Fruit fly (Drosophila melanogaster): ENCODE measurements around the gene osa.

Gene osa

dm6 chr3R:17716858-17717596, 1.1 kb downstream of the osa start (continued):
- TF ChIP-seq CG17328 (GFP tag; IDR thresholded peaks at IDR 0.05): no peak
- TF ChIP-seq sisA (GFP tag; IDR thresholded peaks at IDR 0.05): no peak
- no peak for TF ChIP-seq CG8290 (GFP tag; optimal IDR thresholded peaks at IDR 0.05)
- TF ChIP-seq CG8290 (tag; optimal IDR thresholded peaks at IDR 0.05): peak in 1 of 2 experiments; percentile 76
- no peak for TF ChIP-seq Xrp1 (GFP tag; IDR thresholded peaks at IDR 0.05)
- TF ChIP-seq CG32772 (GFP tag; IDR thresholded peaks at IDR 0.05): no peak
- no peak for TF ChIP-seq bbx (GFP tag; IDR thresholded peaks at IDR 0.05; ENCODE audit: partially characterized antibody)
- TF ChIP-seq CG7745 (tag; optimal IDR thresholded peaks at IDR 0.05): peak; percentile 16
- peak; percentile 72 for TF ChIP-seq Nf-YC (tag; optimal IDR thresholded peaks at IDR 0.05)
- TF ChIP-seq CG7786 (GFP tag; optimal IDR thresholded peaks at IDR 0.05): peak; percentile 7
- no peak for TF ChIP-seq CG32532 (GFP tag; IDR thresholded peaks at IDR 0.05)
- TF ChIP-seq CG1832 (GFP tag; optimal IDR thresholded peaks at IDR 0.05): peak; percentile 98
- peak; percentile 8 for TF ChIP-seq CG10147 (GFP tag; optimal IDR thresholded peaks at IDR 0.05)
- no peak for TF ChIP-seq dpn (GFP tag; optimal IDR thresholded peaks at IDR 0.05)
- peak; percentile 51 for TF ChIP-seq her (GFP tag; optimal IDR thresholded peaks at IDR 0.05)
- TF ChIP-seq E2f1 (GFP tag; IDR thresholded peaks at IDR 0.05): no peak
- peak; percentile 51 for TF ChIP-seq vfl (GFP tag; optimal IDR thresholded peaks at IDR 0.05)
- no peak for TF ChIP-seq repo (GFP tag; optimal IDR thresholded peaks at IDR 0.05)
- peak; percentile 50 for TF ChIP-seq dm (GFP tag; optimal IDR thresholded peaks at IDR 0.05)
- no peak for TF ChIP-seq CG16813 (GFP tag; IDR thresholded peaks at IDR 0.05; ENCODE audit: partially characterized antibody)
- peak; percentile 49 for TF ChIP-seq Bteb2 (GFP tag; optimal IDR thresholded peaks at IDR 0.05)
- TF ChIP-seq Hmx (GFP tag; optimal IDR thresholded peaks at IDR 0.05): no peak
- TF ChIP-seq pfk (GFP tag; optimal IDR thresholded peaks at IDR 0.05): peak; percentile 91
- peak; percentile 62 for TF ChIP-seq lab (GFP tag; optimal IDR thresholded peaks at IDR 0.05)
- peak; percentile 38 for TF ChIP-seq sd (tag; optimal IDR thresholded peaks at IDR 0.05)
- no peak for TF ChIP-seq Lpt (GFP tag; optimal IDR thresholded peaks at IDR 0.05)
- TF ChIP-seq amos (GFP tag; IDR thresholded peaks at IDR 0.05; ENCODE audit: partially characterized antibody): no peak
- TF ChIP-seq Dref (GFP tag; IDR thresholded peaks at IDR 0.05): no peak
- TF ChIP-seq CG18262 (tag; optimal IDR thresholded peaks at IDR 0.05): no peak
- peak; percentile 9 for TF ChIP-seq NK7.1 (GFP tag; optimal IDR thresholded peaks at IDR 0.05)
- TF ChIP-seq Hand (GFP tag; optimal IDR thresholded peaks at IDR 0.05): peak; percentile 15
- no peak for TF ChIP-seq Scr (GFP tag; IDR thresholded peaks at IDR 0.05; ENCODE audit: partially characterized antibody)
- no peak for TF ChIP-seq schlank (tag; optimal IDR thresholded peaks at IDR 0.05)
- TF ChIP-seq gro (GFP tag; optimal IDR thresholded peaks at IDR 0.05): peak; percentile 44
- TF ChIP-seq CG7357 (GFP tag; IDR thresholded peaks at IDR 0.05): no peak
- no peak for TF ChIP-seq phol (tag; optimal IDR thresholded peaks at IDR 0.05)
- TF ChIP-seq eyg (GFP tag; optimal IDR thresholded peaks at IDR 0.05): no peak
- peak; percentile 22 for TF ChIP-seq CG17829 (tag; optimal IDR thresholded peaks at IDR 0.05)
- TF ChIP-seq cas (GFP tag; IDR thresholded peaks at IDR 0.05): no peak
- TF ChIP-seq zfh1 (GFP tag; IDR thresholded peaks at IDR 0.05): no peak
- TF ChIP-seq nerfin-1 (tag; optimal IDR thresholded peaks at IDR 0.05): peak; percentile 46
- TF ChIP-seq D19A (tag; optimal IDR thresholded peaks at IDR 0.05): peak; percentile 5
- peak; percentile 79 for TF ChIP-seq sens (GFP tag)
- peak; percentile 51 for TF ChIP-seq CG12659 (GFP tag; optimal IDR thresholded peaks at IDR 0.05)
- TF ChIP-seq CTCF (GFP tag; optimal IDR thresholded peaks at IDR 0.05): no peak
- TF ChIP-seq CG34224 (GFP tag; IDR thresholded peaks at IDR 0.05; ENCODE audit: partially characterized antibody): no peak
- TF ChIP-seq onecut (GFP tag; IDR thresholded peaks at IDR 0.05): peak; percentile 65; the same call in 1 of the 2 replicates
- TF ChIP-seq gem (tag; optimal IDR thresholded peaks at IDR 0.05): no peak
- no peak for TF ChIP-seq al (GFP tag; IDR thresholded peaks at IDR 0.05)
- peak; percentile 37 for TF ChIP-seq Hmr (GFP tag; optimal IDR thresholded peaks at IDR 0.05)
- no peak for TF ChIP-seq ham (GFP tag; IDR thresholded peaks at IDR 0.05)
